Fruit fly (Drosophila melanogaster) whole organism, wandering third instar larva: ENCODE results near the gene CG3036.

ENCODE experiments used
- Dfd ChIP-seq: fragments of >200 bp; optimal IDR thresholded peaks from 2 replicates; lab custom pipeline; 2017; ENCODE audit warnings: missing biosample characterization, missing genetic modification characterization
- Dif ChIP-seq: fragments of 200-275, 200-300 bp; sonication (Bioruptor generic); optimal IDR thresholded peaks from 2 replicates; lab custom pipeline; 2018; ENCODE audit warnings: missing biosample characterization, missing genetic modification characterization; ENCODE audit not compliant: partially characterized antibody
- GATAd ChIP-seq: sonication (Bioruptor generic); optimal IDR thresholded peaks from 2 replicates; lab custom pipeline; 2016; ENCODE audit warnings: missing biosample characterization, missing genetic modification characterization
- Myc ChIP-seq: fragments of >200 bp; optimal IDR thresholded peaks from 2 replicates; lab custom pipeline; 2017
- Sp1 ChIP-seq: fragments of 200-800 bp; sonication (Bioruptor generic); optimal IDR thresholded peaks from 3 replicates; lab custom pipeline; 2019; ENCODE audit warnings: missing biosample characterization, mild to moderate bottlenecking, missing genetic modification characterization, moderate library complexity
- brk ChIP-seq: fragments of 200-800 bp; sonication (Bioruptor generic); optimal IDR thresholded peaks from 2 replicates; lab custom pipeline; 2016; ENCODE audit warnings: missing biosample characterization, mild to moderate bottlenecking, missing genetic modification characterization
- dl ChIP-seq, 2 experiments: fragments of 175-275, 200-275 bp in 1 of 2; fragments of 200-275 bp in 1 of 2; sonication (Bioruptor generic); optimal IDR thresholded peaks; lab custom pipeline; 2018; ENCODE audit warnings: mild to moderate bottlenecking in 2 of 2, missing biosample characterization in 2 of 2, missing genetic modification characterization in 2 of 2, moderate library complexity in 2 of 2; ENCODE audit not compliant: partially characterized antibody in 2 of 2, insufficient read depth in 1 of 2
- dmrt93B ChIP-seq: fragments of 200-800 bp; sonication (Bioruptor generic); optimal IDR thresholded peaks from 2 replicates; lab custom pipeline; 2018; ENCODE audit warnings: missing biosample characterization, mild to moderate bottlenecking, missing genetic modification characterization
- fru ChIP-seq: fragments of 200-800 bp; sonication (Bioruptor generic); optimal IDR thresholded peaks from 3 replicates; lab custom pipeline; 2016; ENCODE audit warnings: missing biosample characterization, mild to moderate bottlenecking, missing genetic modification characterization
- h ChIP-seq: fragments of 200-800 bp; sonication (Bioruptor generic); optimal IDR thresholded peaks from 3 replicates; lab custom pipeline; 2016; ENCODE audit warnings: missing biosample characterization, mild to moderate bottlenecking, missing genetic modification characterization
- psq ChIP-seq: fragments of 200-800 bp; sonication (Bioruptor generic); optimal IDR thresholded peaks from 3 replicates; lab custom pipeline; 2017; ENCODE audit warnings: missing biosample characterization, mild to moderate bottlenecking, missing genetic modification characterization, moderate library complexity
- sv ChIP-seq: fragments of 200-800 bp; sonication (Bioruptor generic); optimal IDR thresholded peaks from 3 replicates; lab custom pipeline; 2016; ENCODE audit warnings: missing biosample characterization, missing genetic modification characterization

The CG3036 gene

DNA sequence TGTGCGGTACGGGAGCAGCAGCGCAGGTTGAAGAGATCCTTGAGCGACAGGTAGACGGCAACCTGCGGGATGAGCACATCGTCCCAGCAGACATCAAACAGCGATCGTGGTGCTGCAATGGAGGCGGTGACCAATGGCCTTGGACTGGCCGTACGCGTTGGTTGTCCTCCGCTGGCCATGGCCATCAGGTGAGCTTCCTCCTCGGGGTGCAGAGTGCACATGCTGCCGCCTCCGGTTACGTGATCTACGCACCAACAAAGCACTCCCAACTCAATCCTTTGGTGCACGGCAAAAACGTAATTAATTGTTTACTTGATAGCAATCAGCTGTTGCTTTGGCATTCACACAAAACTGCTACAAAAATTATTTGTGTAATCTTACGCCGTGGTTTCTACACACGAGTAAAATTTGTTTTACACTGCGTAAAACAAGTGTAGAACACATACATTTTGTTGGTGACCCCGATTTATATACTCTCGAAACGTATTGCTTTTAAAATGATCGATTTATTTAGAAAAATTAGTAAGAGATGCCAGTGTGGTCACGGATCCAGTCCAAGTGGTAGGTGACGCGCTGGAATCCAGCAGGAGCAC, 57.6 kb downstream of the CG3036 start, which contains the start of gene jet:
Gene jet (minus strand): TSS at position 332 of the 593 bp plus-strand sequence.
- TF ChIP-seq sv (GFP tag; lab: Kevin White, UChicago) (no peak), Myc (lab: Kevin White, UChicago) (peak; percentile 10)
- TF ChIP-seq, all 38 proteins: peak for 1

- TF ChIP-seq brk (GFP tag; lab: Kevin White, UChicago) (no peak), Dif (no peak), dmrt93B (GFP tag; lab: Kevin White, UChicago) (no peak), GATAd (no peak), fru (GFP tag; lab: Kevin White, UChicago) (no peak), Sp1 (GFP tag; lab: Kevin White, UChicago) (no peak), dl (GFP tag; optimal IDR thresholded peaks at IDR 0.05; lab: Kevin White, UChicago; ENCODE audit: insufficient read depth in 1 of 2, partially characterized antibody in 2 of 2) (no peak), psq (GFP tag; lab: Kevin White, UChicago) (no peak)
Observed at dm6 chr2L:4950667-4951066, 58.8 kb downstream of the CG3036 start, which contains the start of gene Jon25Biii. Gene Jon25Biii, minus strand, starts transcription at chr2L:4950767.

- no peak for TF ChIP-seq Dfd
- peak; percentile 60 for TF ChIP-seq h (GFP tag; lab: Kevin White, UChicago)
- TF ChIP-seq, all 38 proteins: peak for 1
Observed at dm6 chr2L:4953086-4953570, 61.2 kb downstream of the CG3036 start, which contains the start of gene Jon25Bii. Gene Jon25Bii, minus strand, starts transcription at chr2L:4953136.
